Fruit fly (Drosophila melanogaster): ENCODE data around the gene CG42634.

DNA sequence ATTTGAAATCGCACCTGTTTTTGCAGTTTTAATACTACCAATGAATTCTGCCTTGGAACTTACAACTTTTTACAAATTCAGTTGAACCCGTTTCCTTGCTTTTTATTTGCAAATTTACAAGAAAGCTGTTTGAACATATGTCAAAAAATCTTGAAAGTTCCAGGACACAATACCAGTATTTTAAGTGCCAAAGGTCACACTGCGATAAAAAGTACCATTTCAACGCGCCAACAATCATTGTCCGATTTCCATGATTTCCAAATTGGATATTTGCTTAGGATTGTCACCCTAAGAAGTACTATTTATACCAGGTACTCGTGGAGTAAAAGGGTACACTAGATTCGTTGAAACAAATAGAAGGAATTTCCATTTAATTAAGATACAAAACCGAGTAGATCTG, 3.6 kb downstream of the CG42634 start, which contains the start of gene elfless:
- TF ChIP-seq Hr96 (GFP tag; optimal IDR thresholded peaks at IDR 0.05), result no peak
- TF ChIP-seq tj (GFP tag; optimal IDR thresholded peaks at IDR 0.05), result no peak
- no peak for TF ChIP-seq kay (GFP tag; ENCODE audit: borderline replicate concordance)
- no peak for TF ChIP-seq cic (GFP tag; optimal IDR thresholded peaks at IDR 0.05)
- no peak for TF ChIP-seq CG14711 (tag; optimal IDR thresholded peaks at IDR 0.05)
- no peak for TF ChIP-seq Clk (GFP tag; optimal IDR thresholded peaks at IDR 0.05)
- TF ChIP-seq bab1 (GFP tag; optimal IDR thresholded peaks at IDR 0.05), result no peak
- TF ChIP-seq CG7101 (tag; optimal IDR thresholded peaks at IDR 0.05), result no peak
- TF ChIP-seq Crg-1 (GFP tag; optimal IDR thresholded peaks at IDR 0.05), result no peak
- TF ChIP-seq CG7045 (GFP tag; optimal IDR thresholded peaks at IDR 0.05), result no peak
- no peak for TF ChIP-seq CG1620 (GFP tag; optimal IDR thresholded peaks at IDR 0.05)

All from whole organism, adult.